Worm (Caenorhabditis elegans) whole organism, L3 larva: ENCODE data around the gene spig-9.

Experiments
- ZK546.5 ChIP-seq: sonication (generic microtip); optimal IDR thresholded peaks from 2 replicates; lab custom pipeline; 2017; ENCODE audit warnings: missing biosample characterization, missing genetic modification characterization
- ceh-16 ChIP-seq: sonication (generic microtip); optimal IDR thresholded peaks from 2 replicates; lab custom pipeline; 2017; ENCODE audit warnings: missing biosample characterization, missing genetic modification characterization
- ceh-9 ChIP-seq: sonication (generic microtip); optimal IDR thresholded peaks from 2 replicates; lab custom pipeline; 2018; ENCODE audit warnings: missing biosample characterization, missing genetic modification characterization
- egl-5 ChIP-seq: fragments of 150-350 bp; optimal IDR thresholded peaks from 2 replicates; lab custom pipeline; 2017; ENCODE audit warnings: missing biosample characterization, missing genetic modification reagents, missing genetic modification characterization, inconsistent platforms
- elt-3 ChIP-seq, 3 experiments: fragments of 150-350 bp in 1 of 3; sonication (generic microtip) in 2 of 3; optimal IDR thresholded peaks; 2 replicates in 2 of 3; 4 replicates in 1 of 3; lab custom pipeline; 2014 to 2017; ENCODE audit warnings: missing biosample characterization in 3 of 3, missing genetic modification characterization in 3 of 3
- fkh-10 ChIP-seq: sonication (generic microtip); optimal IDR thresholded peaks from 2 replicates; lab custom pipeline; 2017; ENCODE audit warnings: missing biosample characterization, missing genetic modification reagents, missing genetic modification characterization
- fkh-2 ChIP-seq: fragments of 150-350 bp; optimal IDR thresholded peaks from 2 replicates; lab custom pipeline; 2014; ENCODE audit warnings: missing biosample characterization, missing genetic modification reagents, missing genetic modification characterization
- fos-1 ChIP-seq: fragments of 150-350 bp; optimal IDR thresholded peaks from 2 replicates; lab custom pipeline; 2014; ENCODE audit warnings: missing biosample characterization, missing genetic modification characterization
- hmg-11 ChIP-seq: sonication (generic microtip); optimal IDR thresholded peaks from 2 replicates; lab custom pipeline; 2016; ENCODE audit warnings: missing genetic modification characterization, missing compliant biosample characterization
- jun-1 ChIP-seq: fragments of 150-350 bp; optimal IDR thresholded peaks from 2 replicates; lab custom pipeline; 2014; ENCODE audit warnings: missing biosample characterization, missing genetic modification reagents, missing genetic modification characterization
- lin-15B ChIP-seq: fragments of 150-350 bp; optimal IDR thresholded peaks from 2 replicates; lab custom pipeline; 2014; ENCODE audit warnings: missing biosample characterization, missing genetic modification characterization
- lsy-12 ChIP-seq: sonication (generic microtip); optimal IDR thresholded peaks from 2 replicates; lab custom pipeline; 2016; ENCODE audit warnings: mild to moderate bottlenecking, missing genetic modification characterization, missing compliant biosample characterization
- mdl-1 ChIP-seq: fragments of 150-350 bp; optimal IDR thresholded peaks from 2 replicates; lab custom pipeline; 2014; ENCODE audit warnings: missing biosample characterization, missing genetic modification characterization
- mml-1 ChIP-seq: fragments of 150-350 bp; sonication (generic microtip); optimal IDR thresholded peaks from 3 replicates; lab custom pipeline; 2014; ENCODE audit warnings: missing biosample characterization, missing genetic modification characterization
- nfya-1 ChIP-seq: sonication (generic microtip); optimal IDR thresholded peaks from 2 replicates; lab custom pipeline; 2017; ENCODE audit warnings: missing genetic modification characterization, mild to moderate bottlenecking, missing compliant biosample characterization, antibody characterized with exemption, moderate library complexity; ENCODE audit not compliant: insufficient read depth
- nhr-11 ChIP-seq: fragments of 150-350 bp; optimal IDR thresholded peaks from 2 replicates; lab custom pipeline; 2014; ENCODE audit warnings: missing biosample characterization, missing genetic modification characterization
- nhr-12 ChIP-seq: fragments of 150-350 bp; optimal IDR thresholded peaks from 2 replicates; lab custom pipeline; 2014; ENCODE audit warnings: missing biosample characterization, missing genetic modification characterization
- nhr-23 ChIP-seq: fragments of 150-350 bp; optimal IDR thresholded peaks from 2 replicates; lab custom pipeline; 2014; ENCODE audit warnings: missing biosample characterization, missing genetic modification reagents, missing genetic modification characterization
- nhr-25 ChIP-seq: sonication (generic microtip); optimal IDR thresholded peaks from 2 replicates; lab custom pipeline; 2017; ENCODE audit warnings: missing biosample characterization, missing genetic modification characterization
- nhr-28 ChIP-seq: fragments of 150-350 bp; optimal IDR thresholded peaks from 2 replicates; lab custom pipeline; 2014; ENCODE audit warnings: missing biosample characterization, missing genetic modification characterization
- nhr-43 ChIP-seq: sonication (generic microtip); optimal IDR thresholded peaks from 2 replicates; lab custom pipeline; 2016; ENCODE audit warnings: mild to moderate bottlenecking, missing genetic modification characterization, missing compliant biosample characterization; ENCODE audit not compliant: poor library complexity, severe bottlenecking
- nhr-77 ChIP-seq: fragments of 150-350 bp; optimal IDR thresholded peaks from 2 replicates; lab custom pipeline; 2014; ENCODE audit warnings: missing biosample characterization, missing genetic modification characterization
- pha-4 ChIP-seq: fragments of 150-350 bp; optimal IDR thresholded peaks from 2 replicates; lab custom pipeline; 2014; ENCODE audit warnings: missing biosample characterization, missing genetic modification reagents, missing genetic modification characterization
- sea-2 ChIP-seq: fragments of 150-350 bp; sonication (generic microtip); optimal IDR thresholded peaks from 4 replicates; lab custom pipeline; 2014; ENCODE audit warnings: missing biosample characterization, missing genetic modification reagents, missing genetic modification characterization
- skn-1 ChIP-seq: fragments of 150-350 bp; optimal IDR thresholded peaks from 2 replicates; lab custom pipeline; 2014; ENCODE audit warnings: missing biosample characterization, missing genetic modification characterization
- snpc-4 ChIP-seq: fragments of 150-350 bp; optimal IDR thresholded peaks from 2 replicates; lab custom pipeline; 2014; ENCODE audit warnings: missing biosample characterization, missing genetic modification characterization
- tbx-2 ChIP-seq: sonication (generic microtip); optimal IDR thresholded peaks from 2 replicates; lab custom pipeline; 2016; ENCODE audit warnings: mild to moderate bottlenecking, missing genetic modification characterization, missing compliant biosample characterization
- unc-62 ChIP-seq: fragments of 150-350 bp; sonication (generic microtip); optimal IDR thresholded peaks from 4 replicates; lab custom pipeline; 2014; ENCODE audit warnings: missing biosample characterization, missing genetic modification reagents, missing genetic modification characterization
- zag-1 ChIP-seq: fragments of 150-350 bp; optimal IDR thresholded peaks from 2 replicates; lab custom pipeline; 2014; ENCODE audit warnings: missing biosample characterization, missing genetic modification characterization
- ztf-11 ChIP-seq: fragments of 150-350 bp; optimal IDR thresholded peaks from 2 replicates; lab custom pipeline; 2014; ENCODE audit warnings: missing biosample characterization, missing genetic modification characterization

The spig-9 gene

ce11 chrV:13606651-13607242 is 4.9 kb downstream of the spig-9 start, which contains the start of gene fmo-4:
TSS of gene fmo-4 (minus strand) at chrV:13606701.
- TF ChIP-seq nhr-43 (tag; lab: Kevin White, UChicago) = peak; percentile 96
- peak; percentile 27 for TF ChIP-seq nhr-25 (tag; lab: Kevin White, UChicago)
- no peak for TF ChIP-seq ceh-16 (tag; lab: Kevin White, UChicago)
- TF ChIP-seq elt-3 (tag; optimal IDR thresholded peaks at IDR 0.05; lab: Kevin White, UChicago) = no peak

DNA sequence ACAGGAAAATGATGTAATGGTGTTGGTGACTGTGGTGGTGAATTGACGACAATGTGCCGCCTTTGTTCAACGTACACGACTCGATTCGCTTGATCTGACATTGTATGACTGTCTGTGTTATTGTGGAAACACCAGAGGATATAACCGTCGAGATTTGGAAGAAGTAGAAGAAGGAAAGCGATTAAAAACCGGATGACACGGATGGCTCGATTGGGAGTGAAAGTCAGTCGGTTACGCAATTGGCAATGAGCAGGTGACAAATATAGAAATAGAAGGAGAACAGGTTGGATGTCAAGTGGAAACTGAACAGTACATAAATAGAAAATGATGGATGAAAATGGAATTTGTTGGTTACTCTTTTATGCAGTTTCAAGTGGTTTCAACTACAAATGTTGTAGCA is 10.8 kb downstream of the spig-9 start, which contains the start of gene rdy-2:
Gene rdy-2 (minus strand): TSS at position 101 of the 400 bp plus-strand sequence.
- TF ChIP-seq nhr-77 (tag; lab: Kevin White, UChicago) = no peak
- TF ChIP-seq ceh-9 (tag; lab: Kevin White, UChicago) = no peak
- TF ChIP-seq nhr-11 (tag; lab: Kevin White, UChicago) = no peak
- TF ChIP-seq nhr-25 (tag; lab: Kevin White, UChicago) = no peak
- TF ChIP-seq mdl-1 (tag; lab: Kevin White, UChicago) = no peak
- TF ChIP-seq hmg-11 (tag; lab: Kevin White, UChicago) = no peak
- TF ChIP-seq fkh-10 = no peak
- TF ChIP-seq, all 47 proteins: peak for 0

ce11 chrV:13598370-13598769 is 13.3 kb downstream of the spig-9 start:
- TF ChIP-seq hmg-11 (tag; lab: Kevin White, UChicago) (no peak), ZK546.5 (tag; lab: Kevin White, UChicago) (no peak), fos-1 (tag; lab: Kevin White, UChicago) (no peak), zag-1 (tag; lab: Kevin White, UChicago) (no peak), lin-15B (tag; lab: Kevin White, UChicago) (no peak), ztf-11 (no peak), skn-1 (no peak), fkh-2 (tag; lab: Kevin White, UChicago) (no peak), jun-1 (tag; lab: Kevin White, UChicago) (no peak), sea-2 (no peak), unc-62 (GFP tag; lab: Kevin White, UChicago) (no peak), nhr-43 (tag; lab: Kevin White, UChicago) (no peak), tbx-2 (tag; lab: Kevin White, UChicago) (no peak), pha-4 (tag; lab: Kevin White, UChicago) (no peak), egl-5 (tag; lab: Kevin White, UChicago) (no peak), mml-1 (tag; lab: Kevin White, UChicago) (no peak), nfya-1 (no peak)
- TF ChIP-seq, all 47 proteins: peak for 0

DNA sequence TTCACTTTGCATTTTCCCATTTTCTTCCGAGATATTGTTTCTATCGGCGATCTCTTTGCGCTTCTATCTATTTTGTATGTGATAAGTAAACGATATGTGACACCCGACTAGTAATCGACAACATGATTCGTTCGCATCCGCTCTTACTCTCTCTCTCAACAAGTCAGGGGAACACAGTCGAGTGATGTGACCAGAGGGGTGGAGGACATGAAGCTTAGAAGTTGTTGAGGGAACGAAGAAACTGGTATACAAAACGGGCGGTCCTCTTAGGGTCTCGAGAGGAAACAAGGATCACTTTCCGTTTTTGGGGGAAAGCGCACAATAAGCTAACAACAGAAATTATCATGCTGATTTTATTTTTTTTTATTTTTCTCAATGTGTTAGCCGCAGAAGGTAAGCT is 18.6 kb downstream of the spig-9 start, which contains the start of gene F53F4.4:
Gene F53F4.4 (plus strand): TSS at position 301 of the 400 bp plus-strand sequence.
- TF ChIP-seq lin-15B (tag; lab: Kevin White, UChicago) = no peak

- TF ChIP-seq pha-4 (tag; lab: Kevin White, UChicago) (peak; percentile 43), snpc-4 (tag; lab: Kevin White, UChicago) (peak; percentile 36), nhr-23 (tag; lab: Kevin White, UChicago) (peak; percentile 34), lin-15B (tag; lab: Kevin White, UChicago) (peak; percentile 80), ZK546.5 (tag; lab: Kevin White, UChicago) (no peak)
- TF ChIP-seq, all 47 proteins: peak for 4
Measured at ce11 chrV:13591504-13592174, 20.0 kb downstream of the spig-9 start, which contains the start of gene tbcb-1. TSS of gene tbcb-1 (plus strand) at chrV:13592124.

DNA sequence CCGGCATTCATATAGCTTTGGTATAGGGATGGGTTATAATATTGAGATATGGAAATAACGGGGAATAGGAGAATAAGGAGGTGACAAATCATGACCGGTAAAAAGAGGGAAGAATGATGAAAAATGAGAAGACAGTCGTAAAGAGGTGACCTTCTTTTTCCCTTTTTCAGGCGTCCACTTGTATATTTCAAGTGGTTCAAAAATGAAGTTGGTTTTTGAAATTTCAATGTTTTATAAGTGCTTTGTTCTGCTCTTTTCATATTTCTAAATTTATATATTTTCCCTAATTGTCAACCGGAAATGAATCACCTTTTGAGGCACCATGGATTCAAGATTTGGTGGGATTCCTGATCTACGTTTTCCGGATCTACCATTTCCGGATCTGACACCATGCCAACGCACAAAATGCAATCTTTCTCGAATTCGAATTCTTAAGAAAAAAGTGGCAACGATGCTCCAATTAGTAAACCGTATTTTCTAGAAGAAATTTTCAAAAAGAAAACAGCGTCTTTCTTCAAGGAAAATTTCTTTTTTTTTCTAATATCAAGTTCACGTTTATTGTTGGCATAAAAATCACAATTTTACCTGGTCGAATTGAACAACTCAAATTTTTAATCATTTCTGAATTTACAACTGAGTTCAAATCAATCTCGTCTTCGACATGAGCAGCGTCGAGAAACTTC is 22.0 kb downstream of the spig-9 start, which contains the start of the genes F53F4.2 and F53F4.18:
Gene F53F4.2 (minus strand): TSS at position 101 of the 683 bp plus-strand sequence.
Gene F53F4.18 (plus strand): TSS at position 633 of the 683 bp plus-strand sequence.
- TF ChIP-seq lsy-12 (no peak), nfya-1 (no peak), ztf-11 (no peak), nhr-43 (tag; lab: Kevin White, UChicago) (no peak), nhr-12 (tag; lab: Kevin White, UChicago) (no peak), pha-4 (tag; lab: Kevin White, UChicago) (no peak), nhr-28 (tag; lab: Kevin White, UChicago) (no peak)
